Worm (Caenorhabditis elegans) whole organism, late embryonic: ENCODE measurements around the gene mrp-6.

Source experiments
- C08G9.2 ChIP-seq: sonication (generic microtip); optimal IDR thresholded peaks from 2 replicates; lab custom pipeline; 2016; ENCODE audit warnings: mild to moderate bottlenecking, missing genetic modification characterization, moderate library complexity, missing compliant biosample characterization
- C38D4.7 ChIP-seq: fragments of 200-800 bp; sonication (Bioruptor generic); optimal IDR thresholded peaks from 2 replicates; lab custom pipeline; 2018; ENCODE audit warnings: mild to moderate bottlenecking, missing genetic modification characterization, moderate library complexity, missing compliant biosample characterization
- F13H6.1 ChIP-seq: sonication (generic microtip); optimal IDR thresholded peaks from 2 replicates; lab custom pipeline; 2016; ENCODE audit warnings: missing genetic modification characterization, missing compliant biosample characterization
- K09A11.1 ChIP-seq: sonication (generic microtip); optimal IDR thresholded peaks from 2 replicates; lab custom pipeline; 2017; ENCODE audit warnings: antibody characterized with exemption, mild to moderate bottlenecking, missing genetic modification characterization, missing compliant biosample characterization; ENCODE audit not compliant: insufficient read depth
- T23F11.4 ChIP-seq: fragments of 200-800 bp; sonication (Bioruptor generic); optimal IDR thresholded peaks from 2 replicates; lab custom pipeline; 2018; ENCODE audit warnings: mild to moderate bottlenecking, missing genetic modification characterization, missing compliant biosample characterization
- ama-1 ChIP-seq: fragments of 150-350 bp; optimal IDR thresholded peaks from 2 replicates; lab custom pipeline; 2014
- ceh-14 ChIP-seq: sonication (generic microtip); optimal IDR thresholded peaks from 2 replicates; lab custom pipeline; 2016; ENCODE audit warnings: missing genotype, missing genetic modification characterization, missing compliant biosample characterization
- ceh-18 ChIP-seq: sonication (generic microtip); optimal IDR thresholded peaks from 2 replicates; lab custom pipeline; 2016; ENCODE audit warnings: missing genetic modification characterization, missing compliant biosample characterization
- ceh-19 ChIP-seq: fragments of 200-800 bp; sonication (Bioruptor generic); optimal IDR thresholded peaks from 2 replicates; lab custom pipeline; 2018; ENCODE audit warnings: mild to moderate bottlenecking, missing genetic modification characterization, missing compliant biosample characterization
- ceh-2 ChIP-seq: sonication (generic microtip); optimal IDR thresholded peaks from 2 replicates; lab custom pipeline; 2016; ENCODE audit warnings: missing genotype, missing genetic modification characterization, missing compliant biosample characterization
- ceh-22 ChIP-seq: sonication (generic microtip); optimal IDR thresholded peaks from 2 replicates; lab custom pipeline; 2017; ENCODE audit warnings: missing biosample characterization, missing genetic modification characterization
- ceh-24 ChIP-seq: sonication (generic microtip); optimal IDR thresholded peaks from 2 replicates; lab custom pipeline; 2016; ENCODE audit warnings: mild to moderate bottlenecking, missing genetic modification characterization, missing compliant biosample characterization
- ceh-30 ChIP-seq: fragments of 150-350 bp; optimal IDR thresholded peaks from 2 replicates; lab custom pipeline; 2014; ENCODE audit warnings: missing biosample characterization, missing genetic modification characterization
- ceh-31 ChIP-seq: sonication (generic microtip); optimal IDR thresholded peaks from 2 replicates; lab custom pipeline; 2016; ENCODE audit warnings: missing genetic modification characterization, missing compliant biosample characterization
- ceh-34 ChIP-seq: sonication (generic microtip); optimal IDR thresholded peaks from 2 replicates; lab custom pipeline; 2016; ENCODE audit warnings: mild to moderate bottlenecking, missing genetic modification characterization, missing compliant biosample characterization
- ceh-48 ChIP-seq: sonication (generic microtip); optimal IDR thresholded peaks from 2 replicates; lab custom pipeline; 2016; ENCODE audit warnings: missing genetic modification characterization, inconsistent platforms, missing compliant biosample characterization
- ceh-9 ChIP-seq: sonication (generic microtip); optimal IDR thresholded peaks from 2 replicates; lab custom pipeline; 2016; ENCODE audit warnings: mild to moderate bottlenecking, missing genetic modification characterization, inconsistent platforms, missing compliant biosample characterization
- che-1 ChIP-seq: sonication (generic microtip); optimal IDR thresholded peaks from 2 replicates; lab custom pipeline; 2016; ENCODE audit warnings: mild to moderate bottlenecking, missing genetic modification characterization, missing compliant biosample characterization
- dve-1 ChIP-seq: sonication (generic microtip); optimal IDR thresholded peaks from 2 replicates; lab custom pipeline; 2017; ENCODE audit warnings: antibody characterized with exemption, mild to moderate bottlenecking, missing genetic modification characterization, missing compliant biosample characterization
- elt-4 ChIP-seq: sonication (generic microtip); optimal IDR thresholded peaks from 2 replicates; lab custom pipeline; 2016; ENCODE audit warnings: missing genetic modification characterization, missing compliant biosample characterization
- eyg-1 ChIP-seq: sonication (generic microtip); optimal IDR thresholded peaks from 2 replicates; lab custom pipeline; 2016; ENCODE audit warnings: missing genotype, missing genetic modification characterization, missing compliant biosample characterization
- fax-1 ChIP-seq: sonication (generic microtip); optimal IDR thresholded peaks from 2 replicates; lab custom pipeline; 2016; ENCODE audit warnings: missing genotype, missing genetic modification characterization, missing compliant biosample characterization
- fkh-10 ChIP-seq: fragments of 150-350 bp; optimal IDR thresholded peaks from 2 replicates; lab custom pipeline; 2014; ENCODE audit warnings: missing biosample characterization, missing genetic modification reagents, missing genetic modification characterization
- fkh-6 ChIP-seq: sonication (generic microtip); optimal IDR thresholded peaks from 2 replicates; lab custom pipeline; 2016; ENCODE audit warnings: missing genetic modification characterization, missing compliant biosample characterization
- hlh-30 ChIP-seq: sonication (generic microtip); optimal IDR thresholded peaks from 2 replicates; lab custom pipeline; 2017; ENCODE audit warnings: antibody characterized with exemption, missing genetic modification characterization, missing compliant biosample characterization; ENCODE audit not compliant: insufficient read depth
- hlh-6 ChIP-seq: sonication (generic microtip); optimal IDR thresholded peaks from 2 replicates; lab custom pipeline; 2016; ENCODE audit warnings: missing genotype, missing genetic modification characterization, missing compliant biosample characterization
- hlh-8 ChIP-seq: sonication (generic microtip); optimal IDR thresholded peaks from 2 replicates; lab custom pipeline; 2016; ENCODE audit warnings: missing genotype, missing genetic modification characterization, missing compliant biosample characterization
- lin-11 ChIP-seq: fragments of 200-800 bp; sonication (Bioruptor generic); optimal IDR thresholded peaks from 2 replicates; lab custom pipeline; 2018; ENCODE audit warnings: mild to moderate bottlenecking, missing genetic modification characterization, missing compliant biosample characterization
- nfya-1 ChIP-seq: sonication (generic microtip); optimal IDR thresholded peaks from 2 replicates; lab custom pipeline; 2017; ENCODE audit warnings: missing genetic modification characterization, mild to moderate bottlenecking, missing compliant biosample characterization, antibody characterized with exemption, moderate library complexity
- npax-4 ChIP-seq: sonication (generic microtip); optimal IDR thresholded peaks from 2 replicates; lab custom pipeline; 2016; ENCODE audit warnings: missing genetic modification characterization, missing compliant biosample characterization
- pat-9 ChIP-seq: fragments of 200-800 bp; sonication (Bioruptor generic); optimal IDR thresholded peaks from 2 replicates; lab custom pipeline; 2018; ENCODE audit warnings: mild to moderate bottlenecking, missing genetic modification characterization, moderate library complexity, missing compliant biosample characterization
- pax-1 ChIP-seq: fragments of 150-350 bp; optimal IDR thresholded peaks from 2 replicates; lab custom pipeline; 2014; ENCODE audit warnings: missing biosample characterization, missing genetic modification characterization
- pha-2 ChIP-seq: sonication (generic microtip); optimal IDR thresholded peaks from 2 replicates; lab custom pipeline; 2017; ENCODE audit warnings: mild to moderate bottlenecking, missing genetic modification characterization, missing compliant biosample characterization
- pqm-1 ChIP-seq: sonication (generic microtip); optimal IDR thresholded peaks from 2 replicates; lab custom pipeline; 2016; ENCODE audit warnings: missing genetic modification characterization, missing compliant biosample characterization
- ref-2 ChIP-seq: sonication (generic microtip); optimal IDR thresholded peaks from 2 replicates; lab custom pipeline; 2016; ENCODE audit warnings: missing genetic modification characterization, missing compliant biosample characterization
- sdc-2 ChIP-seq: sonication (generic microtip); optimal IDR thresholded peaks from 2 replicates; lab custom pipeline; 2016; ENCODE audit warnings: missing genotype, missing genetic modification characterization, missing compliant biosample characterization
- sox-2 ChIP-seq: fragments of 200-800 bp; sonication (Bioruptor generic); IDR thresholded peaks from 2 replicates; pipeline ENCODE4 v1.3.6; 2022; ENCODE audit warnings: missing genetic modification reagents, missing genetic modification characterization, missing compliant biosample characterization
- sox-4 ChIP-seq: sonication (generic microtip); optimal IDR thresholded peaks from 2 replicates; lab custom pipeline; 2017; ENCODE audit warnings: mild to moderate bottlenecking, missing genetic modification characterization, inconsistent platforms, missing compliant biosample characterization
- syd-9 ChIP-seq: sonication (generic microtip); optimal IDR thresholded peaks from 2 replicates; lab custom pipeline; 2016; ENCODE audit warnings: mild to moderate bottlenecking, missing genetic modification characterization, moderate library complexity, missing compliant biosample characterization
- tbx-7 ChIP-seq: sonication (generic microtip); optimal IDR thresholded peaks from 2 replicates; lab custom pipeline; 2016; ENCODE audit warnings: missing genotype, missing genetic modification characterization, missing compliant biosample characterization
- ttx-3 ChIP-seq: sonication (generic microtip); optimal IDR thresholded peaks from 2 replicates; lab custom pipeline; 2016; ENCODE audit warnings: missing genetic modification reagents, missing genetic modification characterization, missing compliant biosample characterization
- unc-3 ChIP-seq, 2 experiments: fragments of 200-800 bp in 1 of 2; sonication (Bioruptor generic) in 1 of 2; sonication (generic microtip) in 1 of 2; conservative IDR thresholded peaks in 1 of 2; optimal IDR thresholded peaks in 1 of 2; 2 replicates each; pipeline versions ENCODE4 v1.3.6 to Lab custom; 2016 to 2022; ENCODE audit warnings: missing compliant biosample characterization in 2 of 2, missing genetic modification characterization in 2 of 2, missing genetic modification reagents in 1 of 2
- unc-42 ChIP-seq: sonication (generic microtip); optimal IDR thresholded peaks from 2 replicates; lab custom pipeline; 2016; ENCODE audit warnings: missing genotype, missing genetic modification characterization, missing compliant biosample characterization
- unc-55 ChIP-seq: sonication (generic microtip); optimal IDR thresholded peaks from 2 replicates; lab custom pipeline; 2017; ENCODE audit warnings: missing biosample characterization, missing genetic modification reagents, missing genetic modification characterization
- unc-86 ChIP-seq: sonication (generic microtip); optimal IDR thresholded peaks from 2 replicates; lab custom pipeline; 2016; ENCODE audit warnings: missing genetic modification characterization, missing compliant biosample characterization
- zip-5 ChIP-seq: sonication (generic microtip); optimal IDR thresholded peaks from 2 replicates; lab custom pipeline; 2016; ENCODE audit warnings: missing genetic modification characterization, missing compliant biosample characterization

mrp-6 gene

DNA sequence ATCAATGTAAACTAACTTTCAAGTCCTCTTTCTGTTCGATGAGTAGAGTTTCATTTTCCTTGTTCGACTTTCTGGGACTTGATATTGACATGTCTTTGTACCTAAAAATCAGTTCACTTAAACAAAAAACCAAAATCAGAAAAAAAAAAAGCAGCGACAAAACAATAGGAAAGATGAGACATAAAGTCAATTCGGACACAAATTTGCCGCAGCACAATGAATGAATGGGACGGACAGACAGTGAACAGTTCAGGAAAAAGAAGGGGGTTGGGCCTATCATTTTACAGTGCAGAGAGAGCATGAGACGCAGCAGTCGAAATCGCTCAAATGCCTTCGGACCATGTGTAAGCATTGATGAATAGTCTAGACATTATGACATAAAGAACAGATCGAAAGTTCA, at the start of gene mrp-6:
Gene mrp-6 (minus strand): TSS at position 101 of the 400 bp plus-strand sequence.
- TF ChIP-seq eyg-1 (tag; lab: Kevin White, UChicago) (no peak), pax-1 (tag; lab: Kevin White, UChicago) (no peak), fkh-10 (GFP tag; lab: Kevin White, UChicago) (no peak), T23F11.4 (GFP tag; lab: Kevin White, UChicago) (no peak), lin-11 (tag; lab: Kevin White, UChicago) (no peak), fkh-6 (tag; lab: Kevin White, UChicago) (no peak), tbx-7 (tag; lab: Kevin White, UChicago) (no peak), hlh-8 (no peak), hlh-6 (tag; lab: Kevin White, UChicago) (no peak)

DNA sequence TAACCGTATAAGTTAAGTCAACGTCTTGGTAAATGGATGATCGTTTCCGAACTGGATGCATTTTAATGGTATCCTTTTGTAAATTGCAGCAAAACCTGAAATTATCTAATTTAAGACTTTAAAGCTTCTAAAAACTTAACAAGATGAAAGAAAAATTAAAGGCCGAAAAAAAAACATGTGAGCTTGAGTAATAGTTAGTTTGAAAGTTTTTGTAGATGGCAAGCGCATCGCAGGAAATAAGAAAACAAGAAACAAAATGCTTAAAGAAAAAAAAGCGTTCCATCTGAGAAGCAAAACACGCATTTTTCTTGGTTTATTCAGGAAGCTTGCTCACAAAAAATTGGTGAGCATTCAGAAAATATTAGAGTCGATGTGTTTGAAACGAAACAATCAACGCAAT, 49.2 kb upstream of the mrp-6 start, which contains the start of gene rab-37:
Gene rab-37 (minus strand): TSS at position 101 of the 400 bp plus-strand sequence.
- TF ChIP-seq ceh-30 (tag; lab: Kevin White, UChicago), result no peak
- no peak for TF ChIP-seq ttx-3 (tag; lab: Kevin White, UChicago)
- TF ChIP-seq unc-42, result no peak
- TF ChIP-seq hlh-8, result no peak
- no peak for TF ChIP-seq nfya-1 (tag; lab: Kevin White, UChicago)
- TF ChIP-seq tbx-7 (tag; lab: Kevin White, UChicago), result no peak
- no peak for TF ChIP-seq ceh-19
- TF ChIP-seq ceh-31 (tag; lab: Kevin White, UChicago), result no peak
- TF ChIP-seq sox-4 (tag; lab: Kevin White, UChicago), result no peak
- no peak for TF ChIP-seq zip-5 (tag; lab: Kevin White, UChicago)
- no peak for TF ChIP-seq ama-1
- TF ChIP-seq syd-9 (tag; lab: Kevin White, UChicago), result no peak
- TF ChIP-seq npax-4 (tag; lab: Kevin White, UChicago), result no peak
- TF ChIP-seq ceh-48 (tag; lab: Kevin White, UChicago), result no peak

DNA sequence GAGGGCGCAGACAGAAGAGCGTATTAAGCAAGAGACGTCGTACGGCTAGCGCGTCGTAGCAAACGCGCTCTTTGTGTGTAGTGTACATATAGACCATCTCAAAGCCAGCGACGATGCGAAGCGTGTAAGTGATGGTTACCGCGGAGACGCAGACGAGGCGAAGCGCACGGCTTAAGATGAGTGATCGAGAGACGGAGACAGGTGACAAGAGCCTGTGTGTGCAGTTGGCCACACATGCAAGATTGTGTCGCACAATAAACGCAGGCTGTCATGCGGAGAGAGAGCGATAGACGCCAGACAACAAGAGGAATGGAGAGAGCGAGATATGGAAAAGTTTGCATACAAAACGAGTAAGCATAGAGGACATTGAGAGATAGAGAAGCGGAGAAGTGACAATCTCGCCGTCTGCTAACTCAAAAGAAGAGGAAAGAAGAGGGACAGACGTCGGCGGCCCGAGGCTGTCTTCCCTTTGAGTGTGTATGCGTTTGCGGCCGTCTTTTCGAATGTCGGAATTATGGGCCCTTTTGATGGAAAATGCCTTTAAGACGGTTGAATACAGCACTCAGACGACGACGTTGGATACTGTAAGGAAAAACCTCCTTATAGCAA, 36.3 kb upstream of the mrp-6 start:
- TF ChIP-seq C38D4.7 (no peak), ceh-2 (tag; lab: Kevin White, UChicago) (peak; percentile 44), fkh-6 (tag; lab: Kevin White, UChicago) (no peak), pqm-1 (no peak), ceh-24 (tag; lab: Kevin White, UChicago) (no peak), unc-55 (GFP tag; lab: Kevin White, UChicago) (peak; percentile 76), elt-4 (tag; lab: Kevin White, UChicago) (no peak), ceh-34 (tag; lab: Kevin White, UChicago) (peak; percentile 68), fkh-10 (GFP tag; lab: Kevin White, UChicago) (no peak), F13H6.1 (tag; lab: Kevin White, UChicago) (peak; percentile 54), ceh-18 (tag; lab: Kevin White, UChicago) (peak; percentile 50), tbx-7 (tag; lab: Kevin White, UChicago) (no peak), ceh-14 (tag; lab: Kevin White, UChicago) (peak; percentile 50), ceh-19 (no peak), hlh-30 (no peak), ref-2 (tag; lab: Kevin White, UChicago) (peak; percentile 44), C08G9.2 (tag; lab: Kevin White, UChicago) (no peak), pha-2 (tag; lab: Kevin White, UChicago) (no peak), sox-2 (GFP tag; lab: Robert Waterston, UW) (no peak), unc-3 (GFP tag; conservative IDR thresholded peaks at IDR 0.05; lab: Robert Waterston, UW) (no peak), unc-3 (tag; optimal IDR thresholded peaks at IDR 0.05; lab: Kevin White, UChicago) (no peak), pat-9 (no peak), ceh-9 (tag; lab: Kevin White, UChicago) (no peak), npax-4 (tag; lab: Kevin White, UChicago) (no peak), che-1 (tag; lab: Kevin White, UChicago) (no peak), ama-1 (peak; percentile 83), lin-11 (tag; lab: Kevin White, UChicago) (no peak), ceh-48 (tag; lab: Kevin White, UChicago) (no peak), K09A11.1 (tag; lab: Kevin White, UChicago) (no peak), dve-1 (peak; percentile 32), sdc-2 (tag; lab: Kevin White, UChicago) (peak; percentile 71), hlh-6 (tag; lab: Kevin White, UChicago) (no peak), unc-42 (peak; percentile 25), nfya-1 (tag; lab: Kevin White, UChicago) (peak; percentile 35), fax-1 (tag; lab: Kevin White, UChicago) (no peak), unc-86 (tag; lab: Kevin White, UChicago) (no peak), ceh-22 (tag; lab: Kevin White, UChicago) (no peak)
